Fruit fly (Drosophila melanogaster) whole organism, embryonic: Measurements from ENCODE around the gene GstZ1.

Experiments used
- Asciz ChIP-seq: fragments of 200-800 bp; sonication (Bioruptor generic); optimal IDR thresholded peaks from 2 replicates; lab custom pipeline; 2017; ENCODE audit warnings: missing biosample characterization, mild to moderate bottlenecking, missing genetic modification characterization, missing genetic modification reagents
- Atf3 ChIP-seq: fragments of 200-800 bp; sonication (Bioruptor generic); optimal IDR thresholded peaks from 3 replicates; lab custom pipeline; 2016; ENCODE audit warnings: missing biosample characterization, missing genetic modification characterization
- CG10431 ChIP-seq: fragments of 200-800 bp; sonication (Bioruptor generic); optimal IDR thresholded peaks from 3 replicates; lab custom pipeline; 2018; ENCODE audit warnings: missing biosample characterization, mild to moderate bottlenecking, missing genetic modification characterization
- CG12071 ChIP-seq: fragments of 200-800 bp; sonication (Bioruptor generic); optimal IDR thresholded peaks from 3 replicates; lab custom pipeline; 2018; ENCODE audit warnings: missing biosample characterization, mild to moderate bottlenecking, missing genetic modification characterization
- CG12155 ChIP-seq: fragments of 200-800 bp; sonication (Bioruptor generic); optimal IDR thresholded peaks from 3 replicates; lab custom pipeline; 2016; ENCODE audit warnings: missing biosample characterization, missing genetic modification characterization
- CG12236 ChIP-seq: fragments of 200-800 bp; sonication (Bioruptor generic); optimal IDR thresholded peaks from 2 replicates; lab custom pipeline; 2016; ENCODE audit warnings: missing biosample characterization, missing genetic modification characterization
- CG12744 ChIP-seq: fragments of 200-800 bp; sonication (Bioruptor generic); optimal IDR thresholded peaks from 2 replicates; lab custom pipeline; 2016; ENCODE audit warnings: missing biosample characterization, missing genetic modification characterization
- CG14050 ChIP-seq: fragments of 200-800 bp; sonication (Bioruptor generic); IDR thresholded peaks from 3 replicates; pipeline ENCODE4 v1.3.6; 2022; ENCODE audit warnings: missing biosample characterization, missing genetic modification characterization
- CG15011 ChIP-seq: fragments of 200-800 bp; sonication (Bioruptor generic); optimal IDR thresholded peaks from 3 replicates; lab custom pipeline; 2018; ENCODE audit warnings: missing biosample characterization, mild to moderate bottlenecking, missing genetic modification characterization
- CG16779 ChIP-seq: fragments of 200-800 bp; sonication (Bioruptor generic); IDR thresholded peaks from 2 replicates; pipeline ENCODE4 v1.3.6; 2022; ENCODE audit warnings: missing biosample characterization, missing genetic modification characterization
- CG16813 ChIP-seq: fragments of 200-800 bp; sonication (Bioruptor generic); IDR thresholded peaks from 3 replicates; pipeline ENCODE4 v1.3.6; 2022; ENCODE audit warnings: missing biosample characterization, missing genetic modification characterization; ENCODE audit not compliant: partially characterized antibody
- CG17328 ChIP-seq: fragments of 200-800 bp; sonication (Bioruptor generic); IDR thresholded peaks from 2 replicates; pipeline ENCODE4 v1.3.6; 2022; ENCODE audit warnings: missing biosample characterization, missing genetic modification characterization
- CG17361 ChIP-seq: fragments of 200-800 bp; sonication (Bioruptor generic); IDR thresholded peaks from 3 replicates; pipeline ENCODE4 v1.3.6; 2022; ENCODE audit warnings: missing biosample characterization, missing genetic modification characterization
- CG2120 ChIP-seq: fragments of 200-800 bp; sonication (Bioruptor generic); optimal IDR thresholded peaks from 3 replicates; lab custom pipeline; 2016; ENCODE audit warnings: missing biosample characterization, missing genetic modification characterization
- CG2199 ChIP-seq: fragments of 200-800 bp; sonication (Bioruptor generic); IDR thresholded peaks from 3 replicates; pipeline ENCODE4 v1.3.6; 2022; ENCODE audit warnings: missing biosample characterization, missing genetic modification characterization
- CG34376 ChIP-seq: fragments of 200-800 bp; sonication (Bioruptor generic); optimal IDR thresholded peaks from 2 replicates; lab custom pipeline; 2018; ENCODE audit warnings: missing biosample characterization, mild to moderate bottlenecking, missing genetic modification characterization
- CG4360 ChIP-seq: fragments of 200-800 bp; sonication (Bioruptor generic); IDR thresholded peaks from 2 replicates; pipeline ENCODE4 v1.3.6; 2022; ENCODE audit warnings: missing biosample characterization, missing genetic modification characterization
- CG4707 ChIP-seq: fragments of 200-800 bp; sonication (Bioruptor generic); optimal IDR thresholded peaks from 2 replicates; lab custom pipeline; 2018; ENCODE audit warnings: missing biosample characterization, mild to moderate bottlenecking, missing genetic modification characterization, moderate library complexity
- CG5245 ChIP-seq: fragments of 200-800 bp; sonication (Bioruptor generic); optimal IDR thresholded peaks from 3 replicates; lab custom pipeline; 2016; ENCODE audit warnings: missing biosample characterization, missing genetic modification characterization
- CG6654 ChIP-seq: fragments of 200-800 bp; sonication (Bioruptor generic); optimal IDR thresholded peaks from 2 replicates; lab custom pipeline; 2017; ENCODE audit warnings: missing biosample characterization, mild to moderate bottlenecking, missing genetic modification characterization
- CG8359 ChIP-seq: fragments of 200-800 bp; sonication (Bioruptor generic); optimal IDR thresholded peaks from 2 replicates; lab custom pipeline; 2017; ENCODE audit warnings: missing biosample characterization, mild to moderate bottlenecking, missing genetic modification characterization, borderline replicate concordance
- CG9215 ChIP-seq: fragments of 200-800 bp; sonication (Bioruptor generic); IDR thresholded peaks from 2 replicates; pipeline ENCODE4 v1.3.6; 2022; ENCODE audit warnings: missing biosample characterization, missing genetic modification characterization
- CrebB ChIP-seq: fragments of 200-800 bp; sonication (Bioruptor generic); optimal IDR thresholded peaks from 3 replicates; lab custom pipeline; 2018; ENCODE audit warnings: missing biosample characterization, mild to moderate bottlenecking, missing genetic modification characterization
- Dad ChIP-seq: fragments of 200-800 bp; sonication (Bioruptor generic); optimal IDR thresholded peaks from 3 replicates; lab custom pipeline; 2016; ENCODE audit warnings: missing biosample characterization, missing genetic modification characterization
- E2f1 ChIP-seq: fragments of 200-800 bp; sonication (Bioruptor generic); IDR thresholded peaks from 2 replicates; pipeline ENCODE4 v1.3.6; 2022; ENCODE audit warnings: missing biosample characterization, missing genetic modification characterization
- H15 ChIP-seq: fragments of 200-800 bp; sonication (Bioruptor generic); IDR thresholded peaks from 3 replicates; pipeline ENCODE4 v1.3.6; 2022; ENCODE audit warnings: missing biosample characterization, missing genetic modification characterization
- HHEX ChIP-seq: fragments of 200-800 bp; sonication (Bioruptor generic); optimal IDR thresholded peaks from 3 replicates; lab custom pipeline; 2017; ENCODE audit warnings: missing biosample characterization, mild to moderate bottlenecking, missing genetic modification characterization, missing genetic modification reagents
- Hmr ChIP-seq: fragments of 200-800 bp; sonication (Bioruptor generic); optimal IDR thresholded peaks from 3 replicates; lab custom pipeline; 2017; ENCODE audit warnings: mild to moderate bottlenecking, missing biosample characterization, missing genetic modification reagents, missing genetic modification characterization
- Hr3 ChIP-seq: fragments of 200-800 bp; sonication (Bioruptor generic); optimal IDR thresholded peaks from 3 replicates; lab custom pipeline; 2016; ENCODE audit warnings: missing biosample characterization, missing genetic modification characterization
- NC2β ChIP-seq: fragments of 200-800 bp; sonication (Bioruptor generic); optimal IDR thresholded peaks from 2 replicates; lab custom pipeline; 2016; ENCODE audit warnings: missing biosample characterization, missing genetic modification characterization
- Rfx ChIP-seq: fragments of 200-800 bp; sonication (Bioruptor generic); IDR thresholded peaks from 2 replicates; pipeline ENCODE4 v1.3.6; 2022; ENCODE audit warnings: missing biosample characterization, missing genetic modification characterization
- amos ChIP-seq: fragments of 200-800 bp; sonication (Bioruptor generic); IDR thresholded peaks from 2 replicates; pipeline ENCODE4 v1.3.6; 2022; ENCODE audit warnings: missing biosample characterization, missing genetic modification characterization; ENCODE audit not compliant: partially characterized antibody
- bowl ChIP-seq: fragments of 200-800 bp; sonication (Bioruptor generic); IDR thresholded peaks from 2 replicates; pipeline ENCODE4 v1.3.6; 2022; ENCODE audit warnings: missing biosample characterization, missing genetic modification characterization
- cas ChIP-seq: fragments of 200-800 bp; sonication (Bioruptor generic); IDR thresholded peaks from 2 replicates; pipeline ENCODE4 v1.3.6; 2022; ENCODE audit warnings: missing biosample characterization, missing genetic modification characterization
- chinmo ChIP-seq: fragments of 200-800 bp; sonication (Bioruptor generic); IDR thresholded peaks from 4 replicates; pipeline ENCODE4 v1.3.6; 2022; ENCODE audit warnings: missing biosample characterization, missing genetic modification characterization; ENCODE audit not compliant: partially characterized antibody
- cwo ChIP-seq: fragments of 200-800 bp; sonication (Bioruptor generic); optimal IDR thresholded peaks from 3 replicates; lab custom pipeline; 2017; ENCODE audit warnings: missing biosample characterization, missing genetic modification characterization, mild to moderate bottlenecking, moderate library complexity, missing genetic modification reagents
- da ChIP-seq: fragments of 200-800 bp; sonication (Bioruptor generic); optimal IDR thresholded peaks from 2 replicates; lab custom pipeline; 2016; ENCODE audit warnings: missing biosample characterization, missing genetic modification characterization
- dpn ChIP-seq, 2 experiments: fragments of 200-800 bp; sonication (Bioruptor generic); optimal IDR thresholded peaks; 3 replicates each; lab custom pipeline; 2016; ENCODE audit warnings: missing biosample characterization in 2 of 2, missing genetic modification characterization in 2 of 2
- ftz-f1 ChIP-seq: fragments of 200-800 bp; sonication (Bioruptor generic); optimal IDR thresholded peaks from 2 replicates; lab custom pipeline; 2016; ENCODE audit warnings: missing biosample characterization, missing genetic modification characterization
- grau ChIP-seq: fragments of 200-800 bp; optimal IDR thresholded peaks from 3 replicates; lab custom pipeline; 2019; ENCODE audit warnings: missing biosample characterization, mild to moderate bottlenecking, missing genetic modification characterization, moderate library complexity
- gsb-n ChIP-seq: fragments of 200-800 bp; sonication (Bioruptor generic); optimal IDR thresholded peaks from 3 replicates; lab custom pipeline; 2018; ENCODE audit warnings: missing biosample characterization, mild to moderate bottlenecking, missing genetic modification characterization
- ind ChIP-seq: fragments of 200-800 bp; sonication (Bioruptor generic); optimal IDR thresholded peaks from 3 replicates; lab custom pipeline; 2016; ENCODE audit warnings: missing biosample characterization, missing genetic modification characterization
- pb ChIP-seq: fragments of 200-800 bp; sonication (Bioruptor generic); optimal IDR thresholded peaks from 3 replicates; lab custom pipeline; 2016; ENCODE audit warnings: missing biosample characterization, missing genetic modification characterization
- psq ChIP-seq: fragments of 200-800 bp; sonication (Bioruptor generic); optimal IDR thresholded peaks from 2 replicates; lab custom pipeline; 2017; ENCODE audit warnings: missing biosample characterization, missing genetic modification characterization
- ro ChIP-seq: fragments of 200-800 bp; sonication (Bioruptor generic); IDR thresholded peaks from 2 replicates; pipeline ENCODE4 v1.3.6; 2022; ENCODE audit warnings: missing biosample characterization, missing genetic modification characterization
- sisA ChIP-seq: fragments of 200-800 bp; sonication (Bioruptor generic); IDR thresholded peaks from 2 replicates; pipeline ENCODE4 v1.3.6; 2022; ENCODE audit warnings: missing biosample characterization, missing genetic modification characterization
- wor ChIP-seq: fragments of 200-800 bp; sonication (Bioruptor generic); IDR thresholded peaks from 2 replicates; pipeline ENCODE4 v1.3.6; 2022; ENCODE audit warnings: missing biosample characterization, missing genetic modification characterization
- zen ChIP-seq: fragments of 200-800 bp; sonication (Bioruptor generic); optimal IDR thresholded peaks from 3 replicates; lab custom pipeline; 2018; ENCODE audit warnings: missing biosample characterization, mild to moderate bottlenecking, missing genetic modification characterization, moderate library complexity
- zen2 ChIP-seq: fragments of 200-800 bp; sonication (Bioruptor generic); IDR thresholded peaks from 3 replicates; pipeline ENCODE4 v1.3.6; 2022; ENCODE audit warnings: missing biosample characterization, missing genetic modification characterization; ENCODE audit not compliant: partially characterized antibody

GstZ1 gene

DNA sequence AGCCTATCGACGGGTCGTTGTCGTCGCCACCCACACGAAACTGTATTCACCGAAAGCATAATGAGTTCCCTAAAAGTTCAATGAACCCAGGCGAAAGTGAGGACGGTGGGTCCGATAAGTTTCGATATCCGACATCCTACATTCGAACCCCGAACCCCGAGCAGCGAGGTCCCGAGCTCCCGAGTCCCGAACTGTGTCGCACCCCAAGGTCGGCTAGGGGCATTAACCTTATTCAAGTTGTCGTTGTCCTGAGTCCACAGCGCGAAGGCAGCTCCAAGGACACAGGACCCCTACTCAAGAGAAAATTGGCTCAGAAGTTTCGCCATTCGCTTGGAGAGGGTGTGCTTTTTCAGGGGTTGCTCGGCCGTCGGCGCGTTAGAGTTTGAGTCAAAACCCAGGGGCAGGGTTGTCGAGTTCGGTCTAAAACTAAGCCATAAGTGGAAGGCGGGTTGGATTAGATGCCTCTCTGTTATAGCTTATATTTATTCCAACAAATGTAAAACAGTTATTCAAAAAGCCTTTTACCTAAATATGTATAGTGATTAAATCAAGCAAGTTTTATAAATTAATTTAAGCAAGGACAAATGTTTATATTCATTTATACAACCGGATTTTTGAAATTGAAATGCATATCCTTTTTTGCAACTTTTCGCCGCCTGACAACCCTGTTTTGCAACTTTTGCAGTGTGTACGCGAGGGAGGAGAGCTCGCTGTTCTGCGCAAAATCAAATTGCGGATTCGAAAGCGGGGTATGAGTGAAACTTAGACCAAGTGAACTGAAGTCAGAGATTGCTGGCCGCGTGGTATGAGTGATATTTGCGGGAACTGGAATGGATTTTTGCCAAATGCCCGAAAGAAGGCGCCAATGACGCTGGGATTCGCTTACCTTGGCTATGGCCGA is 3.3 kb upstream of the GstZ1 start (continued):
- TF ChIP-seq Hr3 (GFP tag; lab: Kevin White, UChicago): peak; percentile 20
- TF ChIP-seq CG16779 (GFP tag; lab: Robert Waterston, UW): no peak
- no peak for TF ChIP-seq Atf3
- peak; percentile 51 for TF ChIP-seq CG12071 (GFP tag; lab: Kevin White, UChicago)
- peak; percentile 63 for TF ChIP-seq Asciz (GFP tag; lab: Kevin White, UChicago)
- no peak for TF ChIP-seq CG10431
- no peak for TF ChIP-seq CG17328 (GFP tag; lab: Robert Waterston, UW)
- TF ChIP-seq CG4707: no peak
- no peak for TF ChIP-seq ro (GFP tag; lab: Robert Waterston, UW)
- peak; percentile 90 for TF ChIP-seq Hmr
- TF ChIP-seq CG9215 (GFP tag; lab: Robert Waterston, UW): peak; percentile 67
- TF ChIP-seq CG6654 (GFP tag; lab: Kevin White, UChicago): peak; percentile 29
- TF ChIP-seq amos: no peak
- no peak for TF ChIP-seq NC2β (GFP tag; lab: Kevin White, UChicago)
- TF ChIP-seq CG12744 (GFP tag; lab: Kevin White, UChicago): peak; percentile 35
- TF ChIP-seq HHEX (GFP tag; lab: Kevin White, UChicago): peak; percentile 82
- TF ChIP-seq CG12236 (GFP tag; lab: Kevin White, UChicago): no peak
- TF ChIP-seq zen: no peak
- TF ChIP-seq CG4360: no peak
- no peak for TF ChIP-seq cas (GFP tag; lab: Robert Waterston, UW)
- TF ChIP-seq CG5245 (GFP tag; lab: Kevin White, UChicago): no peak
- TF ChIP-seq H15 (GFP tag; lab: Robert Waterston, UW): no peak
- no peak for TF ChIP-seq CG16813 (GFP tag; lab: Robert Waterston, UW)
- no peak for TF ChIP-seq pb
- TF ChIP-seq da: no peak
- TF ChIP-seq CG2199 (GFP tag; lab: Robert Waterston, UW): no peak
- TF ChIP-seq sisA (GFP tag; lab: Robert Waterston, UW): peak; percentile 50; the same call in 1 of the 2 replicates
- TF ChIP-seq dpn (GFP tag; optimal IDR thresholded peaks at IDR 0.05; lab: Kevin White, UChicago): peak; percentile 17 to 36
- TF ChIP-seq CG34376: peak; percentile 94
- TF ChIP-seq wor: peak; percentile 31; the same call in 1 of the 2 replicates
- TF ChIP-seq grau (tag; lab: Kevin White, UChicago): peak; percentile 81
- TF ChIP-seq CG12155 (GFP tag; lab: Kevin White, UChicago): peak; percentile 46
- TF ChIP-seq ftz-f1 (GFP tag; lab: Kevin White, UChicago): peak; percentile 84
- TF ChIP-seq CrebB (tag; lab: Kevin White, UChicago): peak; percentile 52
- TF ChIP-seq ind (GFP tag; lab: Kevin White, UChicago): peak; percentile 69
- TF ChIP-seq Dad (GFP tag; lab: Kevin White, UChicago): peak; percentile 23
- no peak for TF ChIP-seq bowl (GFP tag; lab: Robert Waterston, UW)
- TF ChIP-seq CG17361: peak; percentile 70
- TF ChIP-seq CG8359: peak; percentile 25
- TF ChIP-seq zen2: no peak
- no peak for TF ChIP-seq gsb-n (tag; lab: Kevin White, UChicago)
- TF ChIP-seq CG15011 (GFP tag; lab: Kevin White, UChicago): peak; percentile 57
- TF ChIP-seq Rfx (GFP tag; lab: Robert Waterston, UW): peak; percentile 78
- TF ChIP-seq E2f1 (GFP tag; lab: Robert Waterston, UW): peak; percentile 32; the same call in 1 of the 2 replicates
- TF ChIP-seq chinmo (GFP tag; lab: Robert Waterston, UW): no peak
- TF ChIP-seq CG14050: no peak; the same call in 2 of the 3 replicates
- peak; percentile 78 for TF ChIP-seq cwo
- no peak for TF ChIP-seq psq (GFP tag; lab: Kevin White, UChicago)
- peak; percentile 86 for TF ChIP-seq CG2120
